Fruit fly (Drosophila melanogaster): ENCODE measurements around the gene CG4884.
A peak's percentile ranks its signal among the peaks of the same experiment; 100 is the strongest.

The CG4884 gene

dm6 chr3R:27928140-27928539, 30.9 kb downstream of the CG4884 start, which contains the start of gene nenya:
nenya (minus strand) TSS chr3R:27928174.
- TF ChIP-seq pad (GFP tag; optimal IDR thresholded peaks at IDR 0.05) (no peak), CG1620 (GFP tag; optimal IDR thresholded peaks at IDR 0.05) (no peak), ovo (GFP tag; optimal IDR thresholded peaks at IDR 0.05) (peak; percentile 44), cnc (optimal IDR thresholded peaks at IDR 0.05) (no peak), Mnt (GFP tag; optimal IDR thresholded peaks at IDR 0.05) (no peak), CG7101 (tag; optimal IDR thresholded peaks at IDR 0.05) (no peak), kay (GFP tag; ENCODE audit: borderline replicate concordance) (no peak)

DNA sequence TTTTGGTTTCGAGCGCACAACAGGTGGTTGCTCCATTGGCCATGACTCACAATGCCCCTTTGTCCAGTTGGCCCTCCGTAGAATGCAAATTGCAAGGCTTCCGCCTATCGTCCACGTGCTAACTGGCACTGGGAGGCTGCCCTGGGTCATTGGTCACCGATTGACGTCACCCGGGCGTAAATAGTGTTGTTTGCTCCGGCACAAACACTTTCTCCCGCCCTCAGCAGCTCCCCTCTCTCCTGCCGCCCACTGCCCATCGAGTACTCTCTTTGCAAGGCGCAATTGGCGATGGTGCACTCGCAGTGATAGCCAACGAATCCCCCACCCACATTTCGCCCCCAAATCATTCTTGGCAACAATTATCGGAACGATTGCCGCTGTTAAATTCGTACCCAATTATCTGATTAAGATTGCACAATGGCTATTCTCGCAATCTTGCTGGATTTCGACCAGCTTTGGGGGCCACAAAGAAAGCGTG, 32.3 kb downstream of the CG4884 start:
- TF ChIP-seq cic (GFP tag; optimal IDR thresholded peaks at IDR 0.05) (peak; percentile 75), Hr96 (GFP tag; optimal IDR thresholded peaks at IDR 0.05) (peak; percentile 31), Crg-1 (GFP tag; optimal IDR thresholded peaks at IDR 0.05) (no peak), Mnt (GFP tag; optimal IDR thresholded peaks at IDR 0.05) (peak; percentile 62)

- no peak for TF ChIP-seq CG11617 (GFP tag; optimal IDR thresholded peaks at IDR 0.05)
- no peak for TF ChIP-seq Clk (GFP tag; optimal IDR thresholded peaks at IDR 0.05)
- no peak for TF ChIP-seq CG1620 (GFP tag; optimal IDR thresholded peaks at IDR 0.05)
- peak; percentile 68 for TF ChIP-seq ovo (GFP tag; optimal IDR thresholded peaks at IDR 0.05)
Measured at dm6 chr3R:27925971-27926533, 33.0 kb downstream of the CG4884 start.

- TF ChIP-seq cnc (optimal IDR thresholded peaks at IDR 0.05) (no peak), cic (GFP tag; optimal IDR thresholded peaks at IDR 0.05) (peak; percentile 73), CG33017 (tag; optimal IDR thresholded peaks at IDR 0.05) (no peak), Crg-1 (GFP tag; optimal IDR thresholded peaks at IDR 0.05) (peak; percentile 40), CG1620 (GFP tag; optimal IDR thresholded peaks at IDR 0.05) (no peak), Clk (GFP tag; optimal IDR thresholded peaks at IDR 0.05) (peak; percentile 43), CG11617 (GFP tag; optimal IDR thresholded peaks at IDR 0.05) (peak; percentile 61), Hr96 (GFP tag; optimal IDR thresholded peaks at IDR 0.05) (peak; percentile 11), toe (GFP tag; optimal IDR thresholded peaks at IDR 0.05) (peak; percentile 76), CG5204 (GFP tag; optimal IDR thresholded peaks at IDR 0.05) (peak; percentile 48), ovo (GFP tag; optimal IDR thresholded peaks at IDR 0.05) (no peak), CG12768 (GFP tag; optimal IDR thresholded peaks at IDR 0.05) (peak; percentile 45), CG7045 (GFP tag; optimal IDR thresholded peaks at IDR 0.05) (peak; percentile 14), kay (GFP tag; ENCODE audit: borderline replicate concordance) (peak; percentile 87), tj (GFP tag; optimal IDR thresholded peaks at IDR 0.05) (peak; percentile 16), Mnt (GFP tag; optimal IDR thresholded peaks at IDR 0.05) (peak; percentile 75), bab1 (GFP tag; optimal IDR thresholded peaks at IDR 0.05) (peak; percentile 45), CG14711 (tag; optimal IDR thresholded peaks at IDR 0.05) (peak; percentile 33), pad (GFP tag; optimal IDR thresholded peaks at IDR 0.05) (peak; percentile 23), CG7101 (tag; optimal IDR thresholded peaks at IDR 0.05) (no peak)
Measured at dm6 chr3R:27925000-27925970, 33.8 kb downstream of the CG4884 start, which contains the start of gene mino. mino (plus strand) TSS chr3R:27925191.

DNA sequence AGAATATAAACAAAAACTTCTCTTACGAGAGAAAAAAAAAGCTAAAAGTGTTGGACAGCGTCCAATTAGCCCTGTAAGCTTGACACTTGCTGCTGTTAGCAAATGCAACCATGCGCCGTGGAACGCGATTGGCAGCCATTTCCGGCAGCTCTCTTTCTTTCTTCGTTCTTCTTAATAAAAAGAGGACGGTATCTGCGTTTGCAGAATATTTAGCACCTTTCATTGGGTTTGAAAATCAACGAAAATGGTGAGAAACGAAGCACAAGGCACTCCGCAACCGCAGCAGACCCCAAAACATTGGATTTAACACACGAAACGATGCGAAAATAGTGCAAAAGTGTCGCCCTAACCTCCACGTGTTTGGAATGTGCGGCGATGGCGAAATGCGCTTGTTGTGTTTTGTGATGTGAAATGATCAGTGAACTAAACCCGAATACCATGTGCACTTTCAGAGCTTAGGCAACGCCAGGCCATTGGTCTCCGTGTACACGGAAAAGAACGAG, 36.3 kb downstream of the CG4884 start, which contains the start of gene RpL4:
TSS of gene RpL4 (plus strand) at position 149 of the 503 bp plus-strand sequence.
- TF ChIP-seq Mnt (GFP tag; optimal IDR thresholded peaks at IDR 0.05) (peak; percentile 93), CG5204 (GFP tag; optimal IDR thresholded peaks at IDR 0.05) (peak; percentile 84), bab1 (GFP tag; optimal IDR thresholded peaks at IDR 0.05) (peak; percentile 64), Hr96 (GFP tag; optimal IDR thresholded peaks at IDR 0.05) (peak; percentile 91), Crg-1 (GFP tag; optimal IDR thresholded peaks at IDR 0.05) (peak; percentile 92), CG12768 (GFP tag; optimal IDR thresholded peaks at IDR 0.05) (peak; percentile 85), CG11617 (GFP tag; optimal IDR thresholded peaks at IDR 0.05) (peak; percentile 95), Clk (GFP tag; optimal IDR thresholded peaks at IDR 0.05) (peak; percentile 46), CG1620 (GFP tag; optimal IDR thresholded peaks at IDR 0.05) (peak; percentile 91), cnc (optimal IDR thresholded peaks at IDR 0.05) (no peak), CG33017 (tag; optimal IDR thresholded peaks at IDR 0.05) (peak; percentile 84), kay (GFP tag; ENCODE audit: borderline replicate concordance) (no peak), ovo (GFP tag; optimal IDR thresholded peaks at IDR 0.05) (peak; percentile 83), tj (GFP tag; optimal IDR thresholded peaks at IDR 0.05) (peak; percentile 80), pad (GFP tag; optimal IDR thresholded peaks at IDR 0.05) (peak; percentile 75), CG7045 (GFP tag; optimal IDR thresholded peaks at IDR 0.05) (peak; percentile 89), toe (GFP tag; optimal IDR thresholded peaks at IDR 0.05) (peak; percentile 82), CG7101 (tag; optimal IDR thresholded peaks at IDR 0.05) (peak; percentile 92), cic (GFP tag; optimal IDR thresholded peaks at IDR 0.05) (peak; percentile 72), CG14711 (tag; optimal IDR thresholded peaks at IDR 0.05) (peak; percentile 59)

Data from whole organism, adult.